Worm (Caenorhabditis elegans): ENCODE measurements around the gene sra-32.

DNA sequence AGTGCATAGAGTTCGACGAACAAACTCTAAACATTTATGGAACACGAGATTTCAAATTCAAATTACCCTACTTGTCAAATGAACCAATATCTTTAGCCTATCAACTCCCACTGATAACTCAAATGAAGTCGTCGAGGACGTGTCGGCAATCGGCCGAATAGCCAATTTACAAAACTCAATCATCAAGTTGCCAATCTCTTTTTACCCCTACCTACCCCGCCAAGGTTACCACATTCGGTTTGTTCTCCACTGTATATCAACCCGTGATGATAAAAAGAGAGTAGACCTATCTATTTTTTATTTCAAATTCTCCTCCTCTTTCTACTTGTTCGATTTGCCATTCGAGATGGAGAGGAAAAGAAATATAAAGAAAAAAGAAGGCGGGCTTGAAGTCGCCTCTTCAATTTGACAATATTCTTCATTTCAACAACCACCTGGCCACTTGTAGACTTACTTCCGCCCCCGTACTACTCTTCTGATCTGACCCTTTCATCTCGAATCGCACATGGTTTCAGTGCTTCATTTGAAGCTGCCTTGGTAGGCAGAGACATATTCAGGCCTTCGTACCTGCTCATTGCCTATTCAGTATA is 18.3 kb upstream of the sra-32 start:
- no peak for TF ChIP-seq unc-62 (GFP tag; optimal IDR thresholded peaks at IDR 0.05)
- TF ChIP-seq nhr-237 (tag; optimal IDR thresholded peaks at IDR 0.05): no peak
- TF ChIP-seq Y55F3AM.14 (GFP tag; optimal IDR thresholded peaks at IDR 0.05): no peak
- no peak for TF ChIP-seq zag-1 (tag; optimal IDR thresholded peaks at IDR 0.05)
- TF ChIP-seq ceh-16 (tag; optimal IDR thresholded peaks at IDR 0.05): no peak
- no peak for TF ChIP-seq nhr-12 (tag; optimal IDR thresholded peaks at IDR 0.05)
- TF ChIP-seq ztf-4 (tag; optimal IDR thresholded peaks at IDR 0.05): no peak
- no peak for TF ChIP-seq nhr-11 (tag; optimal IDR thresholded peaks at IDR 0.05)
- no peak for TF ChIP-seq nhr-77 (tag; optimal IDR thresholded peaks at IDR 0.05)
